Fruit fly (Drosophila melanogaster) S2 (cell line): ENCODE measurements around the gene Pez.

ENCODE experiments used
- CG8478 ChIP-seq: fragments of >200 bp; optimal IDR thresholded peaks from 2 replicates; lab custom pipeline; 2018
- CTCF ChIP-seq, 2 experiments: fragments of >200 bp; optimal IDR thresholded peaks; 2 replicates each; lab custom pipeline; 2018

dm6 chr2L:6340222-6340725 lies 1.8 kb upstream of the Pez start:
- TF ChIP-seq CG8478 (lab: Kevin White, UChicago) (no peak), CTCF (optimal IDR thresholded peaks at IDR 0.05; lab: Kevin White, UChicago) (no peak)
